Worm (Caenorhabditis elegans): ENCODE results near the gene Y54G2A.44.

ce11 chrIV:2761477-2761876 lies 40.2 kb upstream of the Y54G2A.44 start:
- TF ChIP-seq pha-4 (tag; optimal IDR thresholded peaks at IDR 0.05) (no peak), ama-1 (optimal IDR thresholded peaks at IDR 0.05) (no peak), ztf-11 (tag; optimal IDR thresholded peaks at IDR 0.05) (no peak), daf-12 (tag; optimal IDR thresholded peaks at IDR 0.05) (no peak), fos-1 (tag; optimal IDR thresholded peaks at IDR 0.05) (no peak), unc-62 (GFP tag; optimal IDR thresholded peaks at IDR 0.05) (no peak)

All from whole organism, L3 larva.